Worm (Caenorhabditis elegans): ENCODE measurements around the gene rps-18.
A peak's percentile ranks its signal among the peaks of the same experiment; 100 is the strongest.
"Not testable (repeated sequence)": the region's sequence is repeated elsewhere in the genome, so short reads cannot be mapped to it uniquely, and the experiment has no call there.

rps-18 gene

DNA sequence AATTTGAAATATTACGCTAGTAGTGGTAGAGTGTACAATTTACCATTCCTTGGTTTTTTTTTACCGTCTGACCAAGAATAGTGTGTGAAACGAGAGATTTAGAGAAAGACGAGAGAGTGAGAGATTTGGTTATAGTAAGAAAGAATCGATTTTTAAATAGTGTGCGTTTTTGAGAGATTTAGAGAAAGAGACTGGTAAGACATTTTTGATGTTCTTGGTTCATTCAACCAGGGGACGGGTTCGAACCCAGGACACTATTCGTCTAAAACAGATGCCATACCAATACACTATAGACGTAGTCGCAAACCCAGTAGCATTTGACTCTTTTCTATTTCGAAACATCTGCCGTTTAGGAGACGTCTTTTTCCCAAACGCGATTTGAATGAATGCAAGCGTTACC is 12.6 kb downstream of the rps-18 start (continued):
- peak; percentile 66 for TF ChIP-seq F49E8.2 (tag; optimal IDR thresholded peaks at IDR 0.05; ENCODE audit: insufficient read depth)
- peak; percentile 67 to 79 for TF ChIP-seq let-607 (tag; optimal IDR thresholded peaks at IDR 0.05)
- no peak for TF ChIP-seq lsy-27 (tag; optimal IDR thresholded peaks at IDR 0.05; ENCODE audit: borderline replicate concordance, insufficient read depth)
- TF ChIP-seq atf-7 (tag; optimal IDR thresholded peaks at IDR 0.05): no peak
- TF ChIP-seq hmg-20 (GFP tag; IDR thresholded peaks at IDR 0.05): no peak
- peak; percentile 34 for TF ChIP-seq snpc-3.4 (tag; optimal IDR thresholded peaks at IDR 0.05)
- no peak for TF ChIP-seq aptf-2 (GFP tag; conservative IDR thresholded peaks at IDR 0.05)
- peak; percentile 65; the same call in 1 of the 2 replicates for TF ChIP-seq mcd-1 (GFP tag; IDR thresholded peaks at IDR 0.05)
- 0 out of 2 replicates have a peak, but pooled peaks have one; percentile 32 for TF ChIP-seq ceh-100 (GFP tag; IDR thresholded peaks at IDR 0.05)
- no peak for TF ChIP-seq F52B5.7 (tag; optimal IDR thresholded peaks at IDR 0.05)
- TF ChIP-seq lsl-1 (GFP tag; optimal IDR thresholded peaks at IDR 0.05): peak; percentile 51
- no peak for TF ChIP-seq ceh-58 (GFP tag; IDR thresholded peaks at IDR 0.05)
- peak; percentile 81 for TF ChIP-seq ztf-26 (tag; optimal IDR thresholded peaks at IDR 0.05)
- peak; percentile 60 for TF ChIP-seq dpff-1 (tag; optimal IDR thresholded peaks at IDR 0.05)
- peak; percentile 76 for TF ChIP-seq lin-54 (GFP tag; optimal IDR thresholded peaks at IDR 0.05)
- TF ChIP-seq nhr-90 (tag; optimal IDR thresholded peaks at IDR 0.05): peak; percentile 31
- TF ChIP-seq lin-40 (tag; optimal IDR thresholded peaks at IDR 0.05): peak; percentile 94
- TF ChIP-seq chd-7 (tag; optimal IDR thresholded peaks at IDR 0.05): no peak
- TF ChIP-seq Y95B8A.8 (GFP tag; IDR thresholded peaks at IDR 0.05): 0 out of 2 replicates have a peak, but pooled peaks have one; percentile 18
- TF ChIP-seq cebp-1 (GFP tag; IDR thresholded peaks at IDR 0.05): no peak
- peak; percentile 78 for TF ChIP-seq cebp-1 (tag; optimal IDR thresholded peaks at IDR 0.05)
- TF ChIP-seq Y53G8AR.9 (GFP tag; conservative IDR thresholded peaks at IDR 0.05): no peak; the same call in 1 of the 2 replicates
- TF ChIP-seq bed-1 (GFP tag; IDR thresholded peaks at IDR 0.05): no peak
- TF ChIP-seq hrde-1 (tag; optimal IDR thresholded peaks at IDR 0.05; ENCODE audit: borderline replicate concordance): peak; percentile 60
- TF ChIP-seq nfya-2 (GFP tag; IDR thresholded peaks at IDR 0.05): no peak
- no peak for TF ChIP-seq akir-1 (GFP tag; optimal IDR thresholded peaks at IDR 0.05)
- no peak for TF ChIP-seq sea-2 (GFP tag; IDR thresholded peaks at IDR 0.05)
- no peak for TF ChIP-seq bed-2 (GFP tag; IDR thresholded peaks at IDR 0.05)
- TF ChIP-seq madf-8 (GFP tag; conservative IDR thresholded peaks at IDR 0.05): 0 out of 2 replicates have a peak, but pooled peaks have one; percentile 12
- peak; percentile 62; the same call in 1 of the 2 replicates for TF ChIP-seq lir-1 (GFP tag; conservative IDR thresholded peaks at IDR 0.05)
- TF ChIP-seq ztf-18 (tag; optimal IDR thresholded peaks at IDR 0.05): peak; percentile 81
- TF ChIP-seq C06A6.2 (GFP tag; conservative IDR thresholded peaks at IDR 0.05): no peak
- no peak for TF ChIP-seq F55B11.4 (tag; optimal IDR thresholded peaks at IDR 0.05; ENCODE audit: borderline replicate concordance, insufficient read depth)
- no peak for TF ChIP-seq B0019.2 (GFP tag; conservative IDR thresholded peaks at IDR 0.05)
- peak; percentile 79 for TF ChIP-seq B0261.1 (tag; optimal IDR thresholded peaks at IDR 0.05)
- no peak for TF ChIP-seq unc-130 (GFP tag; optimal IDR thresholded peaks at IDR 0.05)
- no peak for TF ChIP-seq F57C9.4 (tag; optimal IDR thresholded peaks at IDR 0.05)

DNA sequence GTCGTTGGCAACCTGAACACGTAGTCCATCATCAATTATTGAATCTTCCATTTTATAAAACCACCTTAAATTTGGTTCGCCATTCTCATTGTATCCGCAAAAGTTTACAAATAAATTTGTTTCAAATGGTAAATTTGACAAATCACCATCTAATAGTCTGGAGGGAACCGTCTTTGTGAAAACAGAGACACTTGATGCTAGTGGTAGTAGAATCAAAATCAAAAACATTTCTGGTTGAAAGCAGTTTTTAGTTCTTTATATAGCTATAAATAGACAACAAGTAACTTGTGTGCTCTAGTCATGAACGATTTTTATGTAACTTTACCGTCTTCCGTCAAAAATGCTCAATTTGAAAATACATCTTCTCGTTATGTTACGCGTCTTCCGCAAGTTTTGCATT is 17.6 kb downstream of the rps-18 start, which contains the start of gene Y57G11C.20:
Gene Y57G11C.20, plus strand, starts transcription at position 301 of the 400 bp plus-strand sequence.
- not testable (repeated sequence) for TF ChIP-seq somi-1 (GFP tag; optimal IDR thresholded peaks at IDR 0.05); ztf-26 (tag; optimal IDR thresholded peaks at IDR 0.05); chd-7 (tag; optimal IDR thresholded peaks at IDR 0.05)

Data from whole organism, young adult.